Worm (Caenorhabditis elegans) whole organism, mixed stage, embryonic: ENCODE measurements around the gene rpoa-49.

Experiments
- blmp-1 ChIP-seq: fragments of 150-350 bp; optimal IDR thresholded peaks from 2 replicates; lab custom pipeline; 2014; ENCODE audit warnings: missing biosample characterization, missing genetic modification characterization
- ceh-39 ChIP-seq: fragments of 150-350 bp; optimal IDR thresholded peaks from 2 replicates; lab custom pipeline; 2014; ENCODE audit warnings: missing biosample characterization, missing genetic modification characterization
- ces-1 ChIP-seq: fragments of 150-350 bp; optimal IDR thresholded peaks from 2 replicates; lab custom pipeline; 2014; ENCODE audit warnings: missing biosample characterization, missing genetic modification reagents, missing genetic modification characterization
- elt-1 ChIP-seq: sonication (generic microtip); optimal IDR thresholded peaks from 2 replicates; lab custom pipeline; 2017; ENCODE audit warnings: missing genetic modification characterization, mild to moderate bottlenecking, missing compliant biosample characterization, antibody characterized with exemption, moderate library complexity, borderline replicate concordance; ENCODE audit not compliant: insufficient read depth
- flh-1 ChIP-seq: fragments of 200-800 bp; sonication (Bioruptor generic); optimal IDR thresholded peaks from 2 replicates; lab custom pipeline; 2018; ENCODE audit warnings: mild to moderate bottlenecking, missing genetic modification characterization, moderate library complexity, missing compliant biosample characterization
- mep-1 ChIP-seq: fragments of 150-350 bp; optimal IDR thresholded peaks from 2 replicates; lab custom pipeline; 2017; ENCODE audit warnings: missing biosample characterization, missing genetic modification reagents, missing genetic modification characterization, inconsistent platforms
- nhr-12 ChIP-seq: fragments of 150-350 bp; optimal IDR thresholded peaks from 2 replicates; lab custom pipeline; 2014; ENCODE audit warnings: missing biosample characterization, missing genetic modification characterization
- nhr-237 ChIP-seq: fragments of 150-350 bp; optimal IDR thresholded peaks from 2 replicates; lab custom pipeline; 2014; ENCODE audit warnings: missing biosample characterization, missing genetic modification characterization
- nhr-28 ChIP-seq: fragments of 150-350 bp; optimal IDR thresholded peaks from 2 replicates; lab custom pipeline; 2014; ENCODE audit warnings: missing biosample characterization, missing genetic modification characterization
- nhr-76 ChIP-seq: sonication (generic microtip); optimal IDR thresholded peaks from 2 replicates; lab custom pipeline; 2017; ENCODE audit warnings: missing biosample characterization, missing genetic modification characterization
- pha-4 ChIP-seq: fragments of 150-350 bp; optimal IDR thresholded peaks from 2 replicates; lab custom pipeline; 2018; ENCODE audit warnings: missing biosample characterization, missing genetic modification reagents, missing genetic modification characterization
- unc-39 ChIP-seq: fragments of 150-350 bp; optimal IDR thresholded peaks from 2 replicates; lab custom pipeline; 2014; ENCODE audit warnings: missing biosample characterization, missing genetic modification characterization
- unc-62 ChIP-seq: fragments of 150-350 bp; optimal IDR thresholded peaks from 2 replicates; lab custom pipeline; 2014; ENCODE audit warnings: missing biosample characterization, missing genetic modification reagents, missing genetic modification characterization
- ztf-11 ChIP-seq: fragments of 150-350 bp; optimal IDR thresholded peaks from 2 replicates; lab custom pipeline; 2014; ENCODE audit warnings: missing biosample characterization, missing genetic modification characterization

DNA sequence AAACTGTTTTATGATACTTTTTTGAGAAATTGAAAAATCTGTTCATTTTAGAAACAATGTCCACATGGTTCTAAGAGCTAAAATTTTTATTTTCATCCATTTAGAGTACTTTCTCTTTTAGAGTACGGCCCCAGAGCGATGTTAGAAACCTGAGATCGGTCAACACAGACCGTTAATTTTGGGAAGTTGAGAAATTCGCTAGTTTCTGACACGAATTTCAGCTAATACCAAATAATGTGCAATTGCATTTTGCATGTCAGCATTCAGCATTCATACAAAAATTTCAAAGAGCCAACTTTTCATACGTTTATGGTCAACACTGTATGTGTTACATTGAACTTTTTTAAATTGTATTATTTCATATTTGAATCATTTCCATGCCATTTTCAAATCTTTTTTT, 40.0 kb upstream of the rpoa-49 start:
- no peak for TF ChIP-seq nhr-12 (tag; lab: Kevin White, UChicago)
- TF ChIP-seq blmp-1 (tag; lab: Kevin White, UChicago) = no peak
- TF ChIP-seq pha-4 = no peak
- TF ChIP-seq elt-1 (tag; lab: Kevin White, UChicago) = no peak
- no peak for TF ChIP-seq mep-1 (tag; lab: Kevin White, UChicago)
- no peak for TF ChIP-seq unc-39 (tag; lab: Kevin White, UChicago)
- TF ChIP-seq ceh-39 = no peak
- TF ChIP-seq nhr-237 (tag; lab: Kevin White, UChicago) = no peak
- no peak for TF ChIP-seq unc-62 (GFP tag; lab: Kevin White, UChicago)
- no peak for TF ChIP-seq nhr-28 (tag; lab: Kevin White, UChicago)
- no peak for TF ChIP-seq nhr-76 (tag; lab: Kevin White, UChicago)
- TF ChIP-seq ces-1 (GFP tag; lab: Kevin White, UChicago) = no peak
- no peak for TF ChIP-seq ztf-11
- TF ChIP-seq flh-1 (GFP tag; lab: Kevin White, UChicago) = no peak
